Fruit fly (Drosophila melanogaster) whole organism, pupa: ENCODE data around the gene yellow-f.

Experiments
- CG32121 ChIP-seq: fragments of 200-800 bp; sonication (Bioruptor generic); IDR thresholded peaks from 2 replicates; pipeline ENCODE4 v1.3.6; 2022; ENCODE audit warnings: missing biosample characterization, missing genetic modification characterization
- Pif1A ChIP-seq: fragments of 200-800 bp; sonication (Bioruptor generic); optimal IDR thresholded peaks from 3 replicates; lab custom pipeline; 2016; ENCODE audit warnings: missing biosample characterization, missing genetic modification characterization

DNA sequence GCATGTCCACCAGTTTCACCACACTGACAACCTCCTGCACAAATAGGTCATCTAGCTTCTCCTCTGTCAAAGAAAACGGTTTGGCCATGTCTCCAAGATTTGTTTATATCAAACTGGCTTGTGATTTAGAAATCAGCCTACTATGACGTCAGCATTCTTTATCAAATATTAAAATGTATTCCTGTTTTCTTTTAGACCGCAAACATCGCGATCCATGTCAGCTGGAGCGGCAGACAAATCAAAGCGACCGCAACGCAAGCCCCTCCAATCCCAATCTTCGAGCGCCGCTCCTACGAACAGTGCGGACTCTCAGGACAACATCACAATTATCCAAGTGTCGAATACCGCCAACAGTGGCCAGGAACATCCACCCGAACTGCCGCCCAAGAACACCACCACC, 4.6 kb downstream of the yellow-f start, which contains the start of gene CG14383:
- no peak for TF ChIP-seq Pif1A (GFP tag; lab: Kevin White, UChicago)
- no peak for TF ChIP-seq CG32121 (GFP tag; lab: Robert Waterston, UW)
